Worm (Caenorhabditis elegans): Measurements from ENCODE around the gene C50F4.9.

C50F4.9 gene

DNA sequence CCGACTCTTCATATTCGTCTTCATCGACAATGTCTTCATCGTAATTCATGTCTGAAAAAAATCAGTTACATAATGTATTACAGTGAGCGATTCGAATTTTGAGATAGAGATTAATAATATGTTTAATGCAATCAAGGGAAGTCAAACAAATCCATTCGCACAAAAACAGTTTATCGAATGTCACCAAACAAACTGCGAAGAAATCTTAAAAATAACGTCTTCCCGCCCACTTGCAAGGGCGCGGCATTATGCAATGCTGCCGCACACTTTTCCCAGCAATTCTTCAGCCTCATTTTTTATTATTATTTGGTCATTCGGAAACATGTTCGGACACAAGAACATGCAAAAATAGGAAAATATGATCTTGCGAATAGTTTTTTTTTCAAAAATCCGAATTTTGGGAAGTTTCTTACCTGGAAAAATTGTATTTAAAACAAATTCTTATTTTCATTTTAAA, 20.2 kb upstream of the C50F4.9 start, which contains the start of gene mdf-1 (continued):
- TF ChIP-seq nhr-23 (tag; optimal IDR thresholded peaks at IDR 0.05) (no peak), ceh-16 (tag; optimal IDR thresholded peaks at IDR 0.05) (peak; percentile 11), nhr-11 (tag; optimal IDR thresholded peaks at IDR 0.05) (no peak), lin-13 (GFP tag; optimal IDR thresholded peaks at IDR 0.05) (peak; percentile 87), alr-1 (tag; optimal IDR thresholded peaks at IDR 0.05) (no peak), gmeb-1 (tag; optimal IDR thresholded peaks at IDR 0.05) (peak; percentile 83), mbf-1 (tag; optimal IDR thresholded peaks at IDR 0.05) (no peak), egl-27 (tag; optimal IDR thresholded peaks at IDR 0.05) (no peak), nhr-25 (tag; optimal IDR thresholded peaks at IDR 0.05) (peak; percentile 53), lin-39 (tag; optimal IDR thresholded peaks at IDR 0.05) (no peak), nhr-129 (tag; optimal IDR thresholded peaks at IDR 0.05) (peak; percentile 83), ztf-11 (tag; optimal IDR thresholded peaks at IDR 0.05) (no peak), zag-1 (tag; optimal IDR thresholded peaks at IDR 0.05) (no peak), nhr-12 (tag; optimal IDR thresholded peaks at IDR 0.05) (no peak), aly-2 (tag; optimal IDR thresholded peaks at IDR 0.05) (no peak)

DNA sequence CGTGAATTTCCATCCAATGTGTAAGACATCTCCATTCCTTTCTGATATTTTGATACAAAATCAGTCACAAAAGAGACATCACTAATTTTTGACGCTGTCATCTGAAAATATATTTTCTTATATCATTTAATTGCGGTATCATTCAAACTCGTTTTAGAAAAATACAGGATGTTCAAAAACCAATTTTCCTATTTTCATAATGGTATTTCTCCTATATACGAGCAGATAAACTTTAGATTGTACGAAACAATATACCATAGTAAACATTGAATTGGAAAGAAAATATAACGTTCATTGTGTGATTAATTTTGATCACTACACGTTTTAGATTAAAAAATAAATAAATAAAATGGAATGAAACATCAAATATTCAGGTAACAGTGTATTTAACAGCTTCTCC, 17.5 kb upstream of the C50F4.9 start, which contains the start of gene C50F4.16:
Gene C50F4.16, minus strand, starts transcription at position 101 of the 400 bp plus-strand sequence.
- TF ChIP-seq unc-39 (tag; optimal IDR thresholded peaks at IDR 0.05) (no peak), ceh-82 (tag; optimal IDR thresholded peaks at IDR 0.05) (no peak), ZK546.5 (tag; optimal IDR thresholded peaks at IDR 0.05) (no peak), ztf-11 (tag; optimal IDR thresholded peaks at IDR 0.05) (no peak), sem-4 (tag; optimal IDR thresholded peaks at IDR 0.05) (no peak), nhr-237 (tag; optimal IDR thresholded peaks at IDR 0.05) (no peak), ztf-1 (GFP tag; conservative IDR thresholded peaks at IDR 0.05) (no peak), nhr-10 (tag; optimal IDR thresholded peaks at IDR 0.05) (no peak), blmp-1 (tag; optimal IDR thresholded peaks at IDR 0.05; ENCODE audit: insufficient read depth) (no peak), egl-27 (tag; optimal IDR thresholded peaks at IDR 0.05) (no peak), snpc-4 (tag; optimal IDR thresholded peaks at IDR 0.05) (no peak), nhr-77 (tag; optimal IDR thresholded peaks at IDR 0.05) (no peak), sma-3 (GFP tag; optimal IDR thresholded peaks at IDR 0.05) (no peak), unc-55 (GFP tag; optimal IDR thresholded peaks at IDR 0.05) (no peak), ama-1 (optimal IDR thresholded peaks at IDR 0.05) (no peak), nhr-129 (tag; optimal IDR thresholded peaks at IDR 0.05) (no peak)

DNA sequence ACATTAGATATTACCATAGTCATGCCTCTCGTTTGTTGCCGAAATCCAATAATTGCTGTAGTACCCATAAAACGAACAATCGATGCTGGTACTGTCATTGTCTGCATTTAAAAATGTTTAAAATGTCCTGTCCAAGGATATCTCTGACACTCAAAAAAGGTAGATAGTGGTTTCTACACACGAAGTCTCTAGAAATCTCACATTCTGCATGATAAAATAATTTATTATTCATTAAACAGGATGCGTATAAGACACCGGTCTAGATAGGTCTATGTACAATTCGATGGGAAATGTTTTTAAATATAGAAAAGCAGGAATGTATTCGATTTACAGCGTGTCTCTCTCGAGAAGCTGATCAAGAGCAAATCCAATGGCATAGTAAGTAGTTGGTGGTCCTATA, 15.6 kb upstream of the C50F4.9 start, which contains the start of gene C50F4.12:
Gene C50F4.12, minus strand, starts transcription at position 101 of the 400 bp plus-strand sequence.
- TF ChIP-seq R02D3.7 (tag; optimal IDR thresholded peaks at IDR 0.05) (no peak), unc-62 (GFP tag; optimal IDR thresholded peaks at IDR 0.05) (no peak), egl-27 (tag; optimal IDR thresholded peaks at IDR 0.05) (no peak), Y55F3AM.14 (GFP tag; optimal IDR thresholded peaks at IDR 0.05) (no peak), ztf-4 (tag; optimal IDR thresholded peaks at IDR 0.05) (no peak), F13H6.1 (tag; optimal IDR thresholded peaks at IDR 0.05) (no peak), sem-4 (tag; optimal IDR thresholded peaks at IDR 0.05) (no peak), ztf-1 (GFP tag; conservative IDR thresholded peaks at IDR 0.05) (no peak), nhr-6 (tag; optimal IDR thresholded peaks at IDR 0.05) (no peak), lin-11 (tag; optimal IDR thresholded peaks at IDR 0.05) (no peak), lin-39 (tag; optimal IDR thresholded peaks at IDR 0.05) (no peak), nhr-129 (tag; optimal IDR thresholded peaks at IDR 0.05) (no peak), ztf-11 (tag; optimal IDR thresholded peaks at IDR 0.05) (no peak), skn-1 (tag; optimal IDR thresholded peaks at IDR 0.05) (no peak), ama-1 (optimal IDR thresholded peaks at IDR 0.05) (no peak), unc-55 (GFP tag; optimal IDR thresholded peaks at IDR 0.05) (no peak), lin-13 (GFP tag; optimal IDR thresholded peaks at IDR 0.05) (no peak), nhr-12 (tag; optimal IDR thresholded peaks at IDR 0.05) (no peak), dmd-4 (tag; optimal IDR thresholded peaks at IDR 0.05) (no peak), blmp-1 (tag; optimal IDR thresholded peaks at IDR 0.05; ENCODE audit: insufficient read depth) (no peak)

DNA sequence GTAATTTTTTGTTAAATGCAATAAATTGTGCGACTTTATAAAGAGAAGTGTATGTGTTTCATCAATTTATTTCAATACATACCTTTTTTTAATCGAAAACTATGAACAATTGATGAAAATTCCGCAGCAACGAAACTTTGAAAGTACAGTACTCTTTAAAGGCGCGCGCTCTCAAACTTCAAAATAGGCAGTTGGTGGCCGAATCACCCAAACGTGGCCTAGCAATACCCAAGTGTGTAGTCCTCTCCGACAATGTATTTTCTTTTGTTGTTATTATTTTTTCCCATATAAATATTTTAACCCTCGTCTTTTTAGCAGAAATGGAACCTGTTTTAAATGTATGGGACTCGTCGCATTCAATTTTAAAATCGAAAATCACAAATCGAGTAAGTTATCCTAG, 12.5 kb upstream of the C50F4.9 start, which contains the start of gene C50F4.4:
Gene C50F4.4, plus strand, starts transcription at position 267 of the 400 bp plus-strand sequence.
- peak; percentile 58 for TF ChIP-seq C34F6.9 (tag; optimal IDR thresholded peaks at IDR 0.05)
- peak; percentile 30 for TF ChIP-seq sma-3 (GFP tag; optimal IDR thresholded peaks at IDR 0.05)
- TF ChIP-seq lin-39 (tag; optimal IDR thresholded peaks at IDR 0.05), result no peak
- no peak for TF ChIP-seq elt-3 (tag; optimal IDR thresholded peaks at IDR 0.05)
- no peak for TF ChIP-seq nhr-129 (tag; optimal IDR thresholded peaks at IDR 0.05)
- TF ChIP-seq gmeb-1 (tag; optimal IDR thresholded peaks at IDR 0.05), result peak; percentile 33
- TF ChIP-seq sma-9 (GFP tag; optimal IDR thresholded peaks at IDR 0.05), result peak; percentile 58
- TF ChIP-seq sma-9 (tag; optimal IDR thresholded peaks at IDR 0.05), result no peak
- peak; percentile 26 for TF ChIP-seq F13H6.1 (tag; optimal IDR thresholded peaks at IDR 0.05)
- no peak for TF ChIP-seq ceh-16 (tag; optimal IDR thresholded peaks at IDR 0.05)
- peak in 1 of 2 experiments; percentile 17 for TF ChIP-seq lsy-2 (tag; optimal IDR thresholded peaks at IDR 0.05)
- peak; percentile 15 for TF ChIP-seq fos-1 (tag; optimal IDR thresholded peaks at IDR 0.05)
- TF ChIP-seq mab-5 (tag; optimal IDR thresholded peaks at IDR 0.05), result no peak

Measured in whole organism, L2 larva.